Worm (Caenorhabditis elegans): ENCODE results near the gene F42A6.6.

F42A6.6 gene

ce11 chrIV:3382338-3382907 is 45.8 kb upstream of the F42A6.6 start, which contains the start of gene B0546.3 (continued):
- no peak for TF ChIP-seq F10B5.3 (tag; optimal IDR thresholded peaks at IDR 0.05)
- TF ChIP-seq ceh-28 (tag; optimal IDR thresholded peaks at IDR 0.05) = no peak
- TF ChIP-seq lin-39 (tag; optimal IDR thresholded peaks at IDR 0.05) = no peak
- peak; percentile 60; the same call in 1 of the 2 replicates for TF ChIP-seq T26A8.4 (GFP tag; IDR thresholded peaks at IDR 0.05)
- no peak for TF ChIP-seq snpc-4 (tag; optimal IDR thresholded peaks at IDR 0.05)
- TF ChIP-seq hmg-1.1 (GFP tag; IDR thresholded peaks at IDR 0.05) = no peak
- no peak for TF ChIP-seq ztf-11 (tag; optimal IDR thresholded peaks at IDR 0.05)
- no peak for TF ChIP-seq aly-2 (tag; optimal IDR thresholded peaks at IDR 0.05)
- no peak for TF ChIP-seq mdt-29 (GFP tag; IDR thresholded peaks at IDR 0.05)
- TF ChIP-seq lin-1 (GFP tag; IDR thresholded peaks at IDR 0.05) = no peak
- no peak for TF ChIP-seq daf-19 (GFP tag; conservative IDR thresholded peaks at IDR 0.05)
- TF ChIP-seq daf-16 (GFP tag; optimal IDR thresholded peaks at IDR 0.05) = no peak
- TF ChIP-seq daf-16 (tag; optimal IDR thresholded peaks at IDR 0.05) = peak; percentile 6
- no peak for TF ChIP-seq F49E8.2 (tag; optimal IDR thresholded peaks at IDR 0.05; ENCODE audit: borderline replicate concordance)
- TF ChIP-seq lsy-2 (tag; optimal IDR thresholded peaks at IDR 0.05) = peak in 1 of 2 experiments; percentile 18
- TF ChIP-seq lin-38 (GFP tag; IDR thresholded peaks at IDR 0.05) = peak; percentile 43
- no peak for TF ChIP-seq F26F4.8 (GFP tag; conservative IDR thresholded peaks at IDR 0.05)
- TF ChIP-seq madf-5 (GFP tag; IDR thresholded peaks at IDR 0.05) = no peak
- TF ChIP-seq fkh-10 (GFP tag; optimal IDR thresholded peaks at IDR 0.05) = no peak
- no peak for TF ChIP-seq zip-11 (GFP tag; IDR thresholded peaks at IDR 0.05)
- no peak for TF ChIP-seq vab-7 (GFP tag; IDR thresholded peaks at IDR 0.05)
- TF ChIP-seq ctbp-1 (GFP tag; IDR thresholded peaks at IDR 0.05) = no peak
- TF ChIP-seq sdz-12 (GFP tag; optimal IDR thresholded peaks at IDR 0.05) = peak; percentile 43
- peak; percentile 78 for TF ChIP-seq T20F7.1 (GFP tag; optimal IDR thresholded peaks at IDR 0.05)
- TF ChIP-seq zfp-3 (GFP tag; conservative IDR thresholded peaks at IDR 0.05) = 0 out of 2 replicates have a peak, but pooled peaks have one; percentile 31
- TF ChIP-seq pha-4 (GFP tag; IDR thresholded peaks at IDR 0.05) = no peak
- TF ChIP-seq pha-4 (tag; optimal IDR thresholded peaks at IDR 0.05) = no peak
- TF ChIP-seq aha-1 (tag) = no peak
- TF ChIP-seq php-3 (GFP tag; IDR thresholded peaks at IDR 0.05) = no peak
- TF ChIP-seq nhr-41 (GFP tag; IDR thresholded peaks at IDR 0.05) = no peak
- TF ChIP-seq arid-1 (GFP tag; conservative IDR thresholded peaks at IDR 0.05) = no peak
- no peak for TF ChIP-seq jun-1 (tag; optimal IDR thresholded peaks at IDR 0.05)
- no peak for TF ChIP-seq lir-3 (tag; optimal IDR thresholded peaks at IDR 0.05)
- no peak for TF ChIP-seq lim-7 (GFP tag; IDR thresholded peaks at IDR 0.05)

- TF ChIP-seq lin-38 (GFP tag; IDR thresholded peaks at IDR 0.05) = peak; percentile 66
- no peak for TF ChIP-seq set-16 (GFP tag; IDR thresholded peaks at IDR 0.05)
Observed at ce11 chrIV:3378080-3378804, 41.6 kb upstream of the F42A6.6 start, which contains the start of gene otub-4. TSS of gene otub-4 (minus strand) at chrIV:3378130.

ce11 chrIV:3373370-3373769 is 36.7 kb upstream of the F42A6.6 start:
- TF ChIP-seq nhr-77 (tag; optimal IDR thresholded peaks at IDR 0.05) (no peak), T20F7.1 (GFP tag; optimal IDR thresholded peaks at IDR 0.05) (no peak), lin-39 (tag; optimal IDR thresholded peaks at IDR 0.05) (no peak), dmd-9 (GFP tag; IDR thresholded peaks at IDR 0.05) (no peak), T26A8.4 (GFP tag; IDR thresholded peaks at IDR 0.05) (no peak), dve-1 (tag; optimal IDR thresholded peaks at IDR 0.05; ENCODE audit: insufficient read depth) (peak; percentile 30), lin-38 (GFP tag; IDR thresholded peaks at IDR 0.05) (peak; percentile 23; the same call in 1 of the 2 replicates), ceh-44 (GFP tag; IDR thresholded peaks at IDR 0.05) (no peak), nhr-102 (tag; optimal IDR thresholded peaks at IDR 0.05) (no peak), unc-39 (tag; optimal IDR thresholded peaks at IDR 0.05) (no peak), zfp-3 (GFP tag; conservative IDR thresholded peaks at IDR 0.05) (0 out of 2 replicates have a peak, but pooled peaks have one; percentile 42), nhr-111 (GFP tag; optimal IDR thresholded peaks at IDR 0.05) (no peak), rbr-2 (tag; optimal IDR thresholded peaks at IDR 0.05) (no peak), aly-2 (tag; optimal IDR thresholded peaks at IDR 0.05) (no peak), daf-12 (tag; optimal IDR thresholded peaks at IDR 0.05) (no peak), ceh-32 (tag; optimal IDR thresholded peaks at IDR 0.05; ENCODE audit: poor library complexity) (no peak), duxl-1 (tag; optimal IDR thresholded peaks at IDR 0.05; ENCODE audit: poor library complexity) (peak; percentile 3), sdz-12 (GFP tag; optimal IDR thresholded peaks at IDR 0.05) (no peak), ceh-82 (tag; optimal IDR thresholded peaks at IDR 0.05) (no peak), nhr-11 (tag; optimal IDR thresholded peaks at IDR 0.05) (no peak)

Measured in whole organism, L4 larva.